Fruit fly (Drosophila melanogaster): ENCODE measurements around the gene Akap200.

Akap200 gene

dm6 chr2L:8463144-8464106 lies 47.9 kb downstream of the Akap200 start, which contains the start of gene Agpat2 (continued):
- peak; percentile 37 to 51 for TF ChIP-seq ss (GFP tag; optimal IDR thresholded peaks at IDR 0.05)
- TF ChIP-seq cyc (GFP tag; optimal IDR thresholded peaks at IDR 0.05), result peak; percentile 80
- peak; percentile 48 for TF ChIP-seq CG1621 (tag; optimal IDR thresholded peaks at IDR 0.05)
- peak; percentile 69 for TF ChIP-seq Sox14 (GFP tag; optimal IDR thresholded peaks at IDR 0.05)
- peak; percentile 68 for TF ChIP-seq vri (GFP tag; optimal IDR thresholded peaks at IDR 0.05)
- peak; percentile 76 for TF ChIP-seq Eip75B (GFP tag; optimal IDR thresholded peaks at IDR 0.05)
- TF ChIP-seq CG8319 (GFP tag; optimal IDR thresholded peaks at IDR 0.05), result peak; percentile 30
- TF ChIP-seq CG7368 (GFP tag; optimal IDR thresholded peaks at IDR 0.05), result peak; percentile 64
- no peak for TF ChIP-seq dac (GFP tag; optimal IDR thresholded peaks at IDR 0.05)
- TF ChIP-seq Blimp-1 (GFP tag; optimal IDR thresholded peaks at IDR 0.05), result peak; percentile 27
- peak; percentile 76 for TF ChIP-seq Smox (GFP tag; optimal IDR thresholded peaks at IDR 0.05)
- TF ChIP-seq CG16779 (tag; optimal IDR thresholded peaks at IDR 0.05), result no peak
- TF ChIP-seq CG3919 (GFP tag; optimal IDR thresholded peaks at IDR 0.05), result peak; percentile 77
- TF ChIP-seq pdm3 (GFP tag; optimal IDR thresholded peaks at IDR 0.05), result peak; percentile 67
- no peak for TF ChIP-seq CG6854 (GFP tag; optimal IDR thresholded peaks at IDR 0.05)

- TF ChIP-seq CG3032 (tag; optimal IDR thresholded peaks at IDR 0.05), result peak; percentile 41
- TF ChIP-seq lz (GFP tag; optimal IDR thresholded peaks at IDR 0.05), result peak; percentile 51
- peak; percentile 77 for TF ChIP-seq Met (GFP tag; optimal IDR thresholded peaks at IDR 0.05)
- TF ChIP-seq Gug (GFP tag; IDR thresholded peaks at IDR 0.05), result no peak
- TF ChIP-seq cyc (GFP tag; optimal IDR thresholded peaks at IDR 0.05), result peak; percentile 62
- peak; percentile 21 for TF ChIP-seq CG6808 (GFP tag; optimal IDR thresholded peaks at IDR 0.05)
- TF ChIP-seq fd85E (GFP tag; optimal IDR thresholded peaks at IDR 0.05), result no peak
- peak; percentile 49 for TF ChIP-seq net (GFP tag; optimal IDR thresholded peaks at IDR 0.05)
- TF ChIP-seq CG16779 (tag; optimal IDR thresholded peaks at IDR 0.05), result peak; percentile 9
- peak; percentile 77 for TF ChIP-seq Hr4 (GFP tag; optimal IDR thresholded peaks at IDR 0.05)
- TF ChIP-seq CG32006 (GFP tag; optimal IDR thresholded peaks at IDR 0.05), result peak; percentile 54
- TF ChIP-seq CG6854 (GFP tag; optimal IDR thresholded peaks at IDR 0.05), result no peak
- no peak for TF ChIP-seq Sox15 (GFP tag; optimal IDR thresholded peaks at IDR 0.05)
- no peak for TF ChIP-seq Blimp-1 (GFP tag; optimal IDR thresholded peaks at IDR 0.05)
- peak; percentile 70 for TF ChIP-seq Sox14 (GFP tag; optimal IDR thresholded peaks at IDR 0.05)
- peak in 1 of 2 experiments; percentile 2 for TF ChIP-seq salr (GFP tag; optimal IDR thresholded peaks at IDR 0.05)
- peak; percentile 49 for TF ChIP-seq CG11902 (GFP tag; optimal IDR thresholded peaks at IDR 0.05)
- TF ChIP-seq esn (GFP tag; optimal IDR thresholded peaks at IDR 0.05), result peak; percentile 70
- TF ChIP-seq OdsH (GFP tag; optimal IDR thresholded peaks at IDR 0.05), result peak; percentile 64
- TF ChIP-seq CG6792 (GFP tag; optimal IDR thresholded peaks at IDR 0.05), result peak; percentile 51
- peak; percentile 73 for TF ChIP-seq Smox (GFP tag; optimal IDR thresholded peaks at IDR 0.05)
- TF ChIP-seq CG11762 (GFP tag; optimal IDR thresholded peaks at IDR 0.05; ENCODE audit: insufficient read depth), result no peak
- peak; percentile 68 for TF ChIP-seq eg (GFP tag; IDR thresholded peaks at IDR 0.05)
- no peak for TF ChIP-seq spab (GFP tag; optimal IDR thresholded peaks at IDR 0.05)
- TF ChIP-seq CG15336 (GFP tag; IDR thresholded peaks at IDR 0.05), result peak; percentile 49; the same call in 1 of the 2 replicates
- TF ChIP-seq CG34406 (GFP tag; optimal IDR thresholded peaks at IDR 0.05), result peak; percentile 52
- TF ChIP-seq CG31627 (GFP tag; optimal IDR thresholded peaks at IDR 0.05), result peak; percentile 63
- TF ChIP-seq Sox102F (GFP tag; optimal IDR thresholded peaks at IDR 0.05), result peak; percentile 58
- peak; percentile 18 for TF ChIP-seq Lpt (GFP tag; optimal IDR thresholded peaks at IDR 0.05)
- TF ChIP-seq CG10669 (GFP tag; optimal IDR thresholded peaks at IDR 0.05), result peak; percentile 46
- TF ChIP-seq Ets21C (GFP tag; optimal IDR thresholded peaks at IDR 0.05), result peak; percentile 45
- peak; percentile 38 for TF ChIP-seq dsx (GFP tag; optimal IDR thresholded peaks at IDR 0.05; ENCODE audit: poor library complexity, severe bottlenecking)
- peak; percentile 41 for TF ChIP-seq CG6276 (GFP tag; optimal IDR thresholded peaks at IDR 0.05)
- peak; percentile 90 for TF ChIP-seq Eip78C (GFP tag)
- TF ChIP-seq CG6163 (GFP tag; IDR thresholded peaks at IDR 0.05), result peak; percentile 42
- peak; percentile 51 for TF ChIP-seq achi (GFP tag; optimal IDR thresholded peaks at IDR 0.05)
- TF ChIP-seq CG4318 (GFP tag; optimal IDR thresholded peaks at IDR 0.05), result peak; percentile 51
- TF ChIP-seq CG10631 (GFP tag; optimal IDR thresholded peaks at IDR 0.05), result peak; percentile 53
Measured at dm6 chr2L:8464107-8464582, 48.7 kb downstream of the Akap200 start, which contains the start of gene prg. prg (plus strand) TSS chr2L:8464488.

All from whole organism, prepupa.